Fruit fly (Drosophila melanogaster) whole organism, pupa: ENCODE measurements around the gene CG13244.

Experiments
- CG10348 ChIP-seq: fragments of 200-800 bp; sonication (Bioruptor generic); IDR thresholded peaks from 2 replicates; pipeline ENCODE4 v1.3.6; 2022; ENCODE audit warnings: missing biosample characterization, missing genetic modification characterization
- CG14655 ChIP-seq: fragments of 200-800 bp; sonication (Bioruptor generic); optimal IDR thresholded peaks from 3 replicates; lab custom pipeline; 2017; ENCODE audit warnings: mild to moderate bottlenecking, missing biosample characterization, missing genetic modification reagents, missing genetic modification characterization
- CG17806 ChIP-seq: fragments of 200-800 bp; sonication (Bioruptor generic); optimal IDR thresholded peaks from 2 replicates; lab custom pipeline; 2018; ENCODE audit warnings: missing biosample characterization, mild to moderate bottlenecking, missing genetic modification characterization, moderate library complexity
- CG32121 ChIP-seq: fragments of 200-800 bp; sonication (Bioruptor generic); IDR thresholded peaks from 2 replicates; pipeline ENCODE4 v1.3.6; 2022; ENCODE audit warnings: missing biosample characterization, missing genetic modification characterization
- CG34367 ChIP-seq: fragments of 200-800 bp; sonication (Bioruptor generic); optimal IDR thresholded peaks from 2 replicates; lab custom pipeline; 2018; ENCODE audit warnings: missing biosample characterization, mild to moderate bottlenecking, missing genetic modification characterization
- CG4496 ChIP-seq: fragments of 200-800 bp; sonication (Bioruptor generic); IDR thresholded peaks from 3 replicates; pipeline ENCODE4 v1.3.6; 2022; ENCODE audit warnings: missing biosample characterization, missing genetic modification characterization
- CG8159 ChIP-seq: fragments of 200-800 bp; sonication (Bioruptor generic); optimal IDR thresholded peaks from 3 replicates; lab custom pipeline; 2018; ENCODE audit warnings: missing biosample characterization, mild to moderate bottlenecking, missing genetic modification characterization, moderate library complexity
- D1 ChIP-seq: fragments of 200-800 bp; sonication (Bioruptor generic); optimal IDR thresholded peaks from 2 replicates; lab custom pipeline; 2018; ENCODE audit warnings: missing biosample characterization, mild to moderate bottlenecking, missing genetic modification characterization, moderate library complexity
- Ets98B ChIP-seq: fragments of 200-800 bp; sonication (Bioruptor generic); IDR thresholded peaks from 2 replicates; pipeline ENCODE4 v1.3.6; 2022; ENCODE audit warnings: missing biosample characterization, missing genetic modification characterization
- Pif1A ChIP-seq: fragments of 200-800 bp; sonication (Bioruptor generic); optimal IDR thresholded peaks from 3 replicates; lab custom pipeline; 2016; ENCODE audit warnings: missing biosample characterization, missing genetic modification characterization
- Pif1B ChIP-seq: fragments of 200-800 bp; sonication (Bioruptor generic); optimal IDR thresholded peaks from 3 replicates; lab custom pipeline; 2016; ENCODE audit warnings: missing biosample characterization, missing genetic modification characterization
- Snoo ChIP-seq: fragments of 200-800 bp; sonication (Bioruptor generic); optimal IDR thresholded peaks from 3 replicates; lab custom pipeline; 2017; ENCODE audit warnings: missing biosample characterization, mild to moderate bottlenecking, missing genetic modification characterization, inconsistent platforms
- fd96Ca ChIP-seq: fragments of 200-800 bp; sonication (Bioruptor generic); IDR thresholded peaks from 3 replicates; pipeline ENCODE4 v1.3.6; 2022; ENCODE audit warnings: missing biosample characterization, missing genetic modification characterization
- gl ChIP-seq: fragments of 200-800 bp; sonication (Bioruptor generic); optimal IDR thresholded peaks from 2 replicates; lab custom pipeline; 2018; ENCODE audit warnings: missing biosample characterization, mild to moderate bottlenecking, missing genetic modification characterization

DNA sequence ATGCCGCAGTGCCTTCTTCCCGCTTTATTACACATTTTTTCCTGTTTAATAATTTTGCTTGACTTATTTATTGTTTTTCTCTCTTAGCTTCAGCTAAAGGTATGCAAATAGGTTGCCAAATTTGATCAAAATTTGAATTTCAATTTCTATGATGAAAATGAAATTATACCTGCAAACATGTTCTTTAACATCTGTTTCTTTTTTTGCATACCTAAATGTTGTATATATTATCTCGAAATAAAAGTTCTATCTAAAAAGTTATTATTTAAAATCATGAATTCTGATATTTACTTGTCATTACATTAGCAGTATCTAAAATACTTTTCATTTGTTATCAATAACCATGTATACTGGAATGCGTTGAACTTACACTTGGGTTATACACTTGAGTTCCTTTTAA is 21.5 kb upstream of the CG13244 start, which contains the start of gene CG31735:
- TF ChIP-seq CG4496 (GFP tag; lab: Robert Waterston, UW), result no peak
- no peak for TF ChIP-seq gl
- TF ChIP-seq CG10348, result no peak
- no peak for TF ChIP-seq Ets98B (GFP tag; lab: Robert Waterston, UW)
- TF ChIP-seq CG17806, result no peak
- TF ChIP-seq Pif1B (GFP tag; lab: Kevin White, UChicago), result no peak
- no peak for TF ChIP-seq CG34367 (tag; lab: Kevin White, UChicago)
- no peak for TF ChIP-seq CG8159 (tag; lab: Kevin White, UChicago)
- no peak for TF ChIP-seq D1 (tag; lab: Kevin White, UChicago)
- no peak for TF ChIP-seq Pif1A (GFP tag; lab: Kevin White, UChicago)
- TF ChIP-seq Snoo (tag; lab: Kevin White, UChicago), result no peak
- TF ChIP-seq fd96Ca (GFP tag; lab: Robert Waterston, UW), result no peak
- no peak for TF ChIP-seq CG14655 (GFP tag; lab: Kevin White, UChicago)
- no peak for TF ChIP-seq CG32121 (GFP tag; lab: Robert Waterston, UW)
